Worm (Caenorhabditis elegans) whole organism, dauer: Measurements from ENCODE around the gene Y54G2A.11.
"Not testable (repeated sequence)": the region's sequence is repeated elsewhere in the genome, so short reads cannot be mapped to it uniquely, and the experiment has no call there.

Experiments used
- unc-62 ChIP-seq: sonication (generic microtip); optimal IDR thresholded peaks from 2 replicates; lab custom pipeline; 2017; ENCODE audit warnings: missing biosample characterization, missing genetic modification reagents, missing genetic modification characterization

Y54G2A.11 gene

ce11 chrIV:2777841-2778240 lies 6.2 kb upstream of the Y54G2A.11 start, which contains the start of gene Y54G2A.72:
TSS of gene Y54G2A.72 (plus strand) at chrIV:2778141.
- not testable (repeated sequence) for TF ChIP-seq unc-62

ce11 chrIV:2776733-2777132 lies 5.1 kb upstream of the Y54G2A.11 start:
- TF ChIP-seq unc-62, result no peak

ce11 chrIV:2775992-2776630 lies 4.5 kb upstream of the Y54G2A.11 start:
- TF ChIP-seq unc-62, result no peak

- TF ChIP-seq unc-62, result no peak
Observed at ce11 chrIV:2774500-2774899, 2.9 kb upstream of the Y54G2A.11 start.

- TF ChIP-seq unc-62, result no peak
Observed at ce11 chrIV:2773382-2773979, 1.9 kb upstream of the Y54G2A.11 start.

- TF ChIP-seq unc-62, result no peak
Observed at ce11 chrIV:2772209-2772851, 738 bp upstream of the Y54G2A.11 start.

- TF ChIP-seq unc-62, result no peak
Observed at ce11 chrIV:2770835-2771234, 757 bp downstream of the Y54G2A.11 start.

ce11 chrIV:2770067-2770466 lies 1.5 kb downstream of the Y54G2A.11 start:
- TF ChIP-seq unc-62, result no peak

- TF ChIP-seq unc-62, result no peak
Observed at ce11 chrIV:2765048-2765708, 6.4 kb downstream of the Y54G2A.11 start.

- no peak for TF ChIP-seq unc-62
Observed at ce11 chrIV:2764160-2764559, 7.4 kb downstream of the Y54G2A.11 start.

ce11 chrIV:2762380-2762779 lies 9.2 kb downstream of the Y54G2A.11 start, which contains the start of gene Y54G2A.77:
TSS of gene Y54G2A.77 (plus strand) at chrIV:2762680.
- TF ChIP-seq unc-62, result no peak

ce11 chrIV:2761477-2761876 lies 10.1 kb downstream of the Y54G2A.11 start:
- TF ChIP-seq unc-62, result no peak

- no peak for TF ChIP-seq unc-62
Observed at ce11 chrIV:2759163-2759562, 12.4 kb downstream of the Y54G2A.11 start, which contains the start of gene Y54G2A.38. TSS of gene Y54G2A.38 (plus strand) at chrIV:2759463.

- TF ChIP-seq unc-62, result no peak
Observed at ce11 chrIV:2758079-2758478, 13.5 kb downstream of the Y54G2A.11 start.

- no peak for TF ChIP-seq unc-62
Observed at ce11 chrIV:2753541-2753940, 18.1 kb downstream of the Y54G2A.11 start.

- no peak for TF ChIP-seq unc-62
Observed at ce11 chrIV:2751568-2751967, 20.0 kb downstream of the Y54G2A.11 start, which contains the start of gene Y54G2A.41. TSS of gene Y54G2A.41 (plus strand) at chrIV:2751868.

ce11 chrIV:2750607-2751006 lies 21.0 kb downstream of the Y54G2A.11 start:
- TF ChIP-seq unc-62, result no peak
